Fruit fly (Drosophila melanogaster) whole organism, embryonic: ENCODE data around the gene CG14669.

Experiments used
- Atf6 ChIP-seq: fragments of 200-800 bp; sonication (Bioruptor generic); IDR thresholded peaks from 2 replicates; pipeline ENCODE4 v1.3.6; 2022; ENCODE audit warnings: missing biosample characterization, missing genetic modification characterization
- Awh ChIP-seq: fragments of 200-800 bp; sonication (Bioruptor generic); IDR thresholded peaks from 2 replicates; pipeline ENCODE4, ENCODE4 v1.3.6; 2022; ENCODE audit warnings: missing biosample characterization, missing genetic modification characterization
- B-H1 ChIP-seq: fragments of 200-800 bp; sonication (Bioruptor generic); IDR thresholded peaks from 3 replicates; pipeline ENCODE4 v1.3.6; 2022; ENCODE audit warnings: missing biosample characterization, missing genetic modification characterization
- C15 ChIP-seq: fragments of 200-800 bp; sonication (Bioruptor generic); IDR thresholded peaks from 3 replicates; pipeline ENCODE4 v1.3.6; 2022; ENCODE audit warnings: missing biosample characterization, missing genetic modification characterization
- CG10209 ChIP-seq: fragments of 200-800 bp; sonication (Bioruptor generic); optimal IDR thresholded peaks from 3 replicates; lab custom pipeline; 2017; ENCODE audit warnings: missing biosample characterization, mild to moderate bottlenecking, missing genetic modification characterization, missing genetic modification reagents
- CG10267 ChIP-seq: fragments of 200-800 bp; sonication (Bioruptor generic); optimal IDR thresholded peaks from 2 replicates; lab custom pipeline; 2018; ENCODE audit warnings: missing biosample characterization, mild to moderate bottlenecking, missing genetic modification characterization, moderate library complexity
- CG10979 ChIP-seq: fragments of 200-800 bp; sonication (Bioruptor generic); optimal IDR thresholded peaks from 2 replicates; lab custom pipeline; 2018; ENCODE audit warnings: missing biosample characterization, mild to moderate bottlenecking, missing genetic modification characterization, moderate library complexity
- CG11093 ChIP-seq: fragments of 200-800 bp; sonication (Bioruptor generic); IDR thresholded peaks from 3 replicates; pipeline ENCODE4 v1.3.6; 2022; ENCODE audit warnings: missing biosample characterization, missing genetic modification characterization
- CG12236 ChIP-seq: fragments of 200-800 bp; sonication (Bioruptor generic); optimal IDR thresholded peaks from 2 replicates; lab custom pipeline; 2016; ENCODE audit warnings: missing biosample characterization, missing genetic modification characterization
- CG12391 ChIP-seq: fragments of 200-800 bp; sonication (Bioruptor generic); optimal IDR thresholded peaks from 3 replicates; lab custom pipeline; 2018; ENCODE audit warnings: missing biosample characterization, mild to moderate bottlenecking, missing genetic modification characterization, moderate library complexity
- CG13123 ChIP-seq: fragments of 200-800 bp; sonication (Bioruptor generic); optimal IDR thresholded peaks from 2 replicates; lab custom pipeline; 2016; ENCODE audit warnings: missing biosample characterization, missing genetic modification characterization
- CG16815 ChIP-seq: fragments of 200-800 bp; sonication (Bioruptor generic); optimal IDR thresholded peaks from 3 replicates; lab custom pipeline; 2017; ENCODE audit warnings: missing biosample characterization, mild to moderate bottlenecking, missing genetic modification characterization
- CG17186 ChIP-seq: fragments of 200-800 bp; sonication (Bioruptor generic); optimal IDR thresholded peaks from 3 replicates; lab custom pipeline; 2017; ENCODE audit warnings: missing biosample characterization, missing genetic modification reagents, missing genetic modification characterization
- CG17328 ChIP-seq: fragments of 200-800 bp; sonication (Bioruptor generic); IDR thresholded peaks from 2 replicates; pipeline ENCODE4 v1.3.6; 2022; ENCODE audit warnings: missing biosample characterization, missing genetic modification characterization
- CG17568 ChIP-seq: fragments of 200-800 bp; sonication (Bioruptor generic); optimal IDR thresholded peaks from 2 replicates; lab custom pipeline; 2018; ENCODE audit warnings: missing biosample characterization, mild to moderate bottlenecking, missing genetic modification characterization, moderate library complexity
- CG2875 ChIP-seq: fragments of 200-800 bp; sonication (Bioruptor generic); optimal IDR thresholded peaks from 2 replicates; lab custom pipeline; 2017; ENCODE audit warnings: missing biosample characterization, mild to moderate bottlenecking, missing genetic modification characterization, missing genetic modification reagents
- CG3838 ChIP-seq: fragments of 200-800 bp; sonication (Bioruptor generic); optimal IDR thresholded peaks from 3 replicates; lab custom pipeline; 2016; ENCODE audit warnings: missing biosample characterization, missing genetic modification characterization
- CG42726 ChIP-seq: fragments of 200-800 bp; sonication (Bioruptor generic); IDR thresholded peaks from 2 replicates; pipeline ENCODE4 v1.3.6; 2022; ENCODE audit warnings: missing biosample characterization, missing genetic modification characterization; ENCODE audit not compliant: partially characterized antibody
- CG4424 ChIP-seq: fragments of 200-800 bp; sonication (Bioruptor generic); optimal IDR thresholded peaks from 3 replicates; lab custom pipeline; 2016; ENCODE audit warnings: missing biosample characterization, missing genetic modification characterization
- CG4854 ChIP-seq: fragments of 200-800 bp; sonication (Bioruptor generic); optimal IDR thresholded peaks from 2 replicates; lab custom pipeline; 2016; ENCODE audit warnings: missing biosample characterization, missing genetic modification characterization, inconsistent platforms
- CG6854 ChIP-seq: fragments of 200-800 bp; sonication (Bioruptor generic); optimal IDR thresholded peaks from 3 replicates; lab custom pipeline; 2017; ENCODE audit warnings: missing biosample characterization, mild to moderate bottlenecking, missing genetic modification characterization
- CG8281 ChIP-seq: fragments of 200-800 bp; sonication (Bioruptor generic); optimal IDR thresholded peaks from 2 replicates; lab custom pipeline; 2018; ENCODE audit warnings: missing biosample characterization, mild to moderate bottlenecking, missing genetic modification characterization, moderate library complexity
- CkIIα-i1 ChIP-seq: fragments of 200-800 bp; sonication (Bioruptor generic); IDR thresholded peaks from 2 replicates; pipeline ENCODE4 v1.3.6; 2022; ENCODE audit warnings: missing biosample characterization, missing genetic modification characterization
- Dp ChIP-seq: fragments of 200-800 bp; sonication (Bioruptor generic); optimal IDR thresholded peaks from 2 replicates; lab custom pipeline; 2018; ENCODE audit warnings: missing biosample characterization, mild to moderate bottlenecking, missing genetic modification characterization, moderate library complexity
- E2f1 ChIP-seq: fragments of 200-800 bp; sonication (Bioruptor generic); IDR thresholded peaks from 2 replicates; pipeline ENCODE4 v1.3.6; 2022; ENCODE audit warnings: missing biosample characterization, missing genetic modification characterization
- ERR ChIP-seq: fragments of 200-800 bp; sonication (Bioruptor generic); optimal IDR thresholded peaks from 2 replicates; lab custom pipeline; 2016; ENCODE audit warnings: missing biosample characterization, missing genetic modification characterization
- Elba2 ChIP-seq: fragments of 200-800 bp; sonication (Bioruptor generic); optimal IDR thresholded peaks from 3 replicates; lab custom pipeline; 2016; ENCODE audit warnings: missing biosample characterization, missing genetic modification characterization
- NC2β ChIP-seq: fragments of 200-800 bp; sonication (Bioruptor generic); optimal IDR thresholded peaks from 2 replicates; lab custom pipeline; 2016; ENCODE audit warnings: missing biosample characterization, missing genetic modification characterization
- Nf-YA ChIP-seq: fragments of 200-800 bp; sonication (Bioruptor generic); IDR thresholded peaks from 2 replicates; pipeline ENCODE4 v1.3.6; 2022; ENCODE audit warnings: missing biosample characterization, missing genetic modification characterization
- Oli ChIP-seq: fragments of 200-800 bp; sonication (Bioruptor generic); optimal IDR thresholded peaks from 2 replicates; lab custom pipeline; 2018; ENCODE audit warnings: missing biosample characterization, mild to moderate bottlenecking, missing genetic modification characterization, moderate library complexity
- Ptx1 ChIP-seq: fragments of 200-800 bp; sonication (Bioruptor generic); IDR thresholded peaks from 2 replicates; pipeline ENCODE4 v1.3.6; 2022; ENCODE audit warnings: missing biosample characterization, missing genetic modification characterization
- Ravus ChIP-seq: fragments of 200-800 bp; sonication (Bioruptor generic); IDR thresholded peaks from 2 replicates; pipeline ENCODE4 v1.3.6; 2022; ENCODE audit warnings: missing biosample characterization, missing genetic modification characterization
- Rfx ChIP-seq: fragments of 200-800 bp; sonication (Bioruptor generic); IDR thresholded peaks from 2 replicates; pipeline ENCODE4 v1.3.6; 2022; ENCODE audit warnings: missing biosample characterization, missing genetic modification characterization
- bowl ChIP-seq: fragments of 200-800 bp; sonication (Bioruptor generic); IDR thresholded peaks from 2 replicates; pipeline ENCODE4 v1.3.6; 2022; ENCODE audit warnings: missing biosample characterization, missing genetic modification characterization
- br ChIP-seq: fragments of >200 bp; optimal IDR thresholded peaks from 2 replicates; lab custom pipeline; 2017
- cg ChIP-seq: fragments of 200-800 bp; sonication (Bioruptor generic); optimal IDR thresholded peaks from 3 replicates; lab custom pipeline; 2019; ENCODE audit warnings: missing biosample characterization, mild to moderate bottlenecking, missing genetic modification characterization, moderate library complexity
- chif ChIP-seq, 2 experiments: fragments of 200-800 bp; sonication (Bioruptor generic); optimal IDR thresholded peaks; 3 replicates each; lab custom pipeline; 2016; ENCODE audit warnings: missing biosample characterization in 2 of 2, missing genetic modification characterization in 2 of 2
- croc ChIP-seq: fragments of 200-800 bp; sonication (Bioruptor generic); conservative IDR thresholded peaks from 3 replicates; pipeline ENCODE4 v1.3.6; 2022; ENCODE audit warnings: missing biosample characterization, missing genetic modification characterization
- da ChIP-seq: fragments of 200-800 bp; sonication (Bioruptor generic); optimal IDR thresholded peaks from 2 replicates; lab custom pipeline; 2016; ENCODE audit warnings: missing biosample characterization, missing genetic modification characterization
- dan ChIP-seq: fragments of 200-800 bp; sonication (Bioruptor generic); IDR thresholded peaks from 2 replicates; pipeline ENCODE4 v1.3.6; 2022; ENCODE audit warnings: missing biosample characterization, missing genetic modification characterization
- dysf ChIP-seq: fragments of 200-800 bp; sonication (Bioruptor generic); IDR thresholded peaks from 3 replicates; pipeline ENCODE4 v1.3.6; 2022; ENCODE audit warnings: missing biosample characterization, missing genetic modification characterization
- ham ChIP-seq: fragments of 200-800 bp; sonication (Bioruptor generic); IDR thresholded peaks from 2 replicates; pipeline ENCODE4 v1.3.6; 2022; ENCODE audit warnings: missing biosample characterization, missing genetic modification characterization
- lmd ChIP-seq: fragments of 200-800 bp; sonication (Bioruptor generic); IDR thresholded peaks from 2 replicates; pipeline ENCODE4 v1.3.6; 2022; ENCODE audit warnings: missing biosample characterization, missing genetic modification characterization
- mam ChIP-seq: fragments of 200-800 bp; sonication (Bioruptor generic); optimal IDR thresholded peaks from 3 replicates; lab custom pipeline; 2016; ENCODE audit warnings: missing biosample characterization, missing genetic modification characterization
- pan ChIP-seq, 4 experiments: fragments of >200 bp in 3 of 4; fragments of 200-800 bp in 1 of 4; sonication (Bioruptor generic) in 1 of 4; optimal IDR thresholded peaks in 3 of 4; IDR thresholded peaks in 1 of 4; 2 replicates each; pipeline versions ENCODE4 v1.3.6 to Lab custom; 2017 to 2022; ENCODE audit warnings: missing biosample characterization in 2 of 4, missing genetic modification characterization in 2 of 4, mixed read lengths in 1 of 4
- pho ChIP-seq: fragments of 200-800 bp; sonication (Bioruptor generic); optimal IDR thresholded peaks from 2 replicates; lab custom pipeline; 2016; ENCODE audit warnings: missing biosample characterization, missing genetic modification characterization
- pita ChIP-seq: fragments of 200-800 bp; sonication (Bioruptor generic); optimal IDR thresholded peaks from 2 replicates; lab custom pipeline; 2017; ENCODE audit warnings: missing biosample characterization, mild to moderate bottlenecking, missing genetic modification characterization
- sens-2 ChIP-seq: fragments of 200-800 bp; sonication (Bioruptor generic); IDR thresholded peaks from 2 replicates; pipeline ENCODE4 v1.3.6; 2022; ENCODE audit warnings: missing biosample characterization, missing genetic modification characterization
- seq ChIP-seq: fragments of 200-800 bp; sonication (Bioruptor generic); IDR thresholded peaks from 2 replicates; pipeline ENCODE4 v1.3.6; 2022; ENCODE audit warnings: missing biosample characterization, missing genetic modification characterization
- stc ChIP-seq: fragments of 200-800 bp; sonication (Bioruptor generic); IDR thresholded peaks from 2 replicates; pipeline ENCODE4 v1.3.6; 2022; ENCODE audit warnings: missing biosample characterization, missing genetic modification characterization
- yki ChIP-seq: fragments of >200 bp; optimal IDR thresholded peaks from 3 replicates; lab custom pipeline; 2018

Gene CG14669

dm6 chr3R:5368170-5368781 is 46.1 kb upstream of the CG14669 start, which contains the start of gene Cerk (continued):
- TF ChIP-seq da (GFP tag; lab: Kevin White, UChicago), result peak; percentile 3
- no peak for TF ChIP-seq Oli (tag; lab: Kevin White, UChicago)
- peak; percentile 27 for TF ChIP-seq CG10267 (tag; lab: Kevin White, UChicago)
- no peak for TF ChIP-seq sens-2 (GFP tag; lab: Robert Waterston, UW)
- TF ChIP-seq CG4424, result peak; percentile 1
- TF ChIP-seq CG42726 (GFP tag; lab: Robert Waterston, UW), result peak; percentile 11; the same call in 1 of the 2 replicates
- TF ChIP-seq Dp (GFP tag; lab: Kevin White, UChicago), result peak; percentile 46
- 0 out of 2 replicates have a peak, but pooled peaks have one; percentile 4 for TF ChIP-seq CG17328 (GFP tag; lab: Robert Waterston, UW)
- no peak for TF ChIP-seq Atf6
- TF ChIP-seq CG4854 (GFP tag; lab: Kevin White, UChicago), result no peak
- no peak for TF ChIP-seq CkIIα-i1 (GFP tag; lab: Robert Waterston, UW)
- TF ChIP-seq bowl, result no peak
- TF ChIP-seq croc (GFP tag; lab: Robert Waterston, UW), result no peak
- peak; percentile 48; the same call in 1 of the 2 replicates for TF ChIP-seq lmd
- no peak for TF ChIP-seq pho (GFP tag; lab: Kevin White, UChicago)
- TF ChIP-seq E2f1 (GFP tag; lab: Robert Waterston, UW), result peak; percentile 6; the same call in 1 of the 2 replicates
- TF ChIP-seq CG3838 (GFP tag; lab: Kevin White, UChicago), result no peak
- TF ChIP-seq B-H1 (GFP tag; lab: Robert Waterston, UW), result no peak; the same call in 2 of the 3 replicates
- TF ChIP-seq Elba2 (GFP tag; lab: Kevin White, UChicago), result peak; percentile 48
- TF ChIP-seq CG11093, result no peak
- TF ChIP-seq ERR, result peak; percentile 49
- TF ChIP-seq NC2β, result peak; percentile 57
- TF ChIP-seq CG12236 (GFP tag; lab: Kevin White, UChicago), result no peak
- TF ChIP-seq dan (GFP tag; lab: Robert Waterston, UW), result no peak
- TF ChIP-seq ham (GFP tag; lab: Robert Waterston, UW), result no peak
- TF ChIP-seq Nf-YA (GFP tag; lab: Robert Waterston, UW), result no peak
- peak; percentile 39 for TF ChIP-seq CG12391 (tag; lab: Kevin White, UChicago)
- no peak for TF ChIP-seq pita (GFP tag; lab: Kevin White, UChicago)
- TF ChIP-seq CG17568, result no peak
- TF ChIP-seq Awh (GFP tag; lab: Robert Waterston, UW), result no peak
- TF ChIP-seq CG6854 (GFP tag; lab: Kevin White, UChicago), result no peak
- TF ChIP-seq Ptx1 (GFP tag; lab: Robert Waterston, UW), result peak; percentile 32; the same call in 1 of the 2 replicates
- TF ChIP-seq CG17186, result peak; percentile 66
- no peak for TF ChIP-seq Ravus (GFP tag; lab: Robert Waterston, UW)
- TF ChIP-seq cg, result no peak
- TF ChIP-seq br (lab: Kevin White, UChicago), result no peak
- TF ChIP-seq pan (optimal IDR thresholded peaks at IDR 0.05; lab: Kevin White, UChicago), result no peak
- TF ChIP-seq pan (GFP tag; optimal IDR thresholded peaks at IDR 0.05 in 1 of 2, IDR thresholded peaks at IDR 0.05 in 1 of 2), result peak in 1 of 2 experiments; percentile 23
- TF ChIP-seq stc (GFP tag; lab: Robert Waterston, UW), result no peak
- no peak for TF ChIP-seq C15 (GFP tag; lab: Robert Waterston, UW)
- peak; percentile 67 for TF ChIP-seq mam
- TF ChIP-seq seq (GFP tag; lab: Robert Waterston, UW), result no peak
- TF ChIP-seq Rfx (GFP tag; lab: Robert Waterston, UW), result peak; percentile 73
- peak; percentile 24 for TF ChIP-seq CG13123 (GFP tag; lab: Kevin White, UChicago)
- no peak for TF ChIP-seq CG8281
- no peak for TF ChIP-seq yki
- no peak for TF ChIP-seq CG2875 (GFP tag; lab: Kevin White, UChicago)
- TF ChIP-seq CG10979 (tag; lab: Kevin White, UChicago), result peak; percentile 6
- no peak for TF ChIP-seq CG16815
- TF ChIP-seq dysf (GFP tag; lab: Robert Waterston, UW), result peak; percentile 58; the same call in 2 of the 3 replicates
- TF ChIP-seq chif (GFP tag; optimal IDR thresholded peaks at IDR 0.05; lab: Kevin White, UChicago), result peak in 1 of 2 experiments; percentile 30
- TF ChIP-seq CG10209 (GFP tag; lab: Kevin White, UChicago), result peak; percentile 34
